Fruit fly (Drosophila melanogaster) whole organism, embryonic: ENCODE measurements around the gene CG34453.

Source experiments
- Aef1 ChIP-seq: fragments of 200-800 bp; sonication (Bioruptor generic); IDR thresholded peaks from 3 replicates; pipeline ENCODE4 v1.3.6; 2022; ENCODE audit warnings: missing biosample characterization, missing genetic modification characterization
- Bgb ChIP-seq: fragments of 200-800 bp; sonication (Bioruptor generic); IDR thresholded peaks from 2 replicates; pipeline ENCODE4 v1.3.6; 2022; ENCODE audit warnings: missing biosample characterization, missing genetic modification characterization; ENCODE audit not compliant: partially characterized antibody
- CG10321 ChIP-seq: fragments of 200-800 bp; sonication (Bioruptor generic); IDR thresholded peaks from 2 replicates; pipeline ENCODE4 v1.3.6; 2022; ENCODE audit warnings: missing biosample characterization, missing genetic modification characterization
- CG11504 ChIP-seq: fragments of 200-800 bp; sonication (Bioruptor generic); optimal IDR thresholded peaks from 3 replicates; lab custom pipeline; 2019; ENCODE audit warnings: missing biosample characterization, mild to moderate bottlenecking, missing genetic modification characterization, moderate library complexity
- CG12299 ChIP-seq: fragments of 200-800 bp; sonication (Bioruptor generic); optimal IDR thresholded peaks from 2 replicates; lab custom pipeline; 2018; ENCODE audit warnings: missing biosample characterization, mild to moderate bottlenecking, missing genetic modification characterization
- CG12769 ChIP-seq: fragments of 200-800 bp; sonication (Bioruptor generic); optimal IDR thresholded peaks from 2 replicates; lab custom pipeline; 2019; ENCODE audit warnings: missing biosample characterization, mild to moderate bottlenecking, missing genetic modification characterization, moderate library complexity
- CG2199 ChIP-seq: fragments of 200-800 bp; sonication (Bioruptor generic); IDR thresholded peaks from 3 replicates; pipeline ENCODE4 v1.3.6; 2022; ENCODE audit warnings: missing biosample characterization, missing genetic modification characterization
- CG34224 ChIP-seq: fragments of 200-800 bp; sonication (Bioruptor generic); IDR thresholded peaks from 3 replicates; pipeline ENCODE4 v1.3.6; 2022; ENCODE audit warnings: missing biosample characterization, missing genetic modification characterization; ENCODE audit not compliant: partially characterized antibody
- CG3995 ChIP-seq: fragments of 200-800 bp; sonication (Bioruptor generic); optimal IDR thresholded peaks from 3 replicates; lab custom pipeline; 2016; ENCODE audit warnings: missing biosample characterization, missing genetic modification characterization
- CG5953 ChIP-seq: fragments of 200-800 bp; sonication (Bioruptor generic); IDR thresholded peaks from 2 replicates; pipeline ENCODE4 v1.3.6; 2022; ENCODE audit warnings: missing biosample characterization, missing genetic modification characterization
- CG6813 ChIP-seq: fragments of 200-800 bp; sonication (Bioruptor generic); optimal IDR thresholded peaks from 2 replicates; lab custom pipeline; 2017; ENCODE audit warnings: missing biosample characterization, missing genetic modification characterization, mild to moderate bottlenecking, moderate library complexity, missing genetic modification reagents
- CG7271 ChIP-seq: fragments of 200-800 bp; sonication (Bioruptor generic); optimal IDR thresholded peaks from 2 replicates; lab custom pipeline; 2018; ENCODE audit warnings: missing biosample characterization, mild to moderate bottlenecking, missing genetic modification characterization, moderate library complexity
- CG7556 ChIP-seq: fragments of 200-800 bp; sonication (Bioruptor generic); optimal IDR thresholded peaks from 2 replicates; lab custom pipeline; 2017; ENCODE audit warnings: missing biosample characterization, mild to moderate bottlenecking, missing genetic modification characterization
- Chrac-16 ChIP-seq: fragments of 200-800 bp; sonication (Bioruptor generic); optimal IDR thresholded peaks from 3 replicates; lab custom pipeline; 2016; ENCODE audit warnings: missing biosample characterization, missing genetic modification characterization
- CrebB ChIP-seq: fragments of 200-800 bp; sonication (Bioruptor generic); optimal IDR thresholded peaks from 3 replicates; lab custom pipeline; 2018; ENCODE audit warnings: missing biosample characterization, mild to moderate bottlenecking, missing genetic modification characterization
- Dbx ChIP-seq: fragments of 200-800 bp; sonication (Bioruptor generic); IDR thresholded peaks from 3 replicates; pipeline ENCODE4 v1.3.6; 2022; ENCODE audit warnings: missing biosample characterization, missing genetic modification characterization
- Deaf1 ChIP-seq: fragments of 200-800 bp; optimal IDR thresholded peaks from 3 replicates; lab custom pipeline; 2019; ENCODE audit warnings: missing biosample characterization, mild to moderate bottlenecking, missing genetic modification characterization, moderate library complexity
- Doc2 ChIP-seq: fragments of 200-800 bp; sonication (Bioruptor generic); IDR thresholded peaks from 2 replicates; pipeline ENCODE4 v1.3.6; 2022; ENCODE audit warnings: missing biosample characterization, missing genetic modification characterization
- Ets65A ChIP-seq: fragments of 200-800 bp; sonication (Bioruptor generic); peaks from one replicate; lab custom pipeline; 2016; ENCODE audit warnings: missing biosample characterization, missing genetic modification characterization
- HLH4C ChIP-seq: fragments of 200-800 bp; sonication (Bioruptor generic); IDR thresholded peaks from 3 replicates; pipeline ENCODE4 v1.3.6; 2022; ENCODE audit warnings: missing biosample characterization, missing genetic modification characterization; ENCODE audit not compliant: partially characterized antibody
- HLHmδ ChIP-seq: fragments of 200-800 bp; sonication (Bioruptor generic); optimal IDR thresholded peaks from 2 replicates; lab custom pipeline; 2018; ENCODE audit warnings: missing biosample characterization, mild to moderate bottlenecking, missing genetic modification characterization, moderate library complexity
- Jarid2 ChIP-seq: fragments of 200-800 bp; sonication (Bioruptor generic); optimal IDR thresholded peaks from 3 replicates; lab custom pipeline; 2017; ENCODE audit warnings: mild to moderate bottlenecking, missing biosample characterization, missing genetic modification reagents, missing genetic modification characterization
- Med ChIP-seq: fragments of 200-800 bp; sonication (Bioruptor generic); peaks from one replicate; lab custom pipeline; 2016; ENCODE audit warnings: missing biosample characterization, missing genetic modification characterization, mild to moderate bottlenecking, inconsistent platforms, moderate library complexity
- Mes4 ChIP-seq: fragments of 200-800 bp; sonication (Bioruptor generic); optimal IDR thresholded peaks from 2 replicates; lab custom pipeline; 2016; ENCODE audit warnings: missing biosample characterization, missing genetic modification characterization
- Nf-YC ChIP-seq: fragments of 200-800 bp; optimal IDR thresholded peaks from 3 replicates; lab custom pipeline; 2019; ENCODE audit warnings: missing biosample characterization, mild to moderate bottlenecking, missing genetic modification characterization, moderate library complexity
- Opbp ChIP-seq: fragments of 200-800 bp; sonication (Bioruptor generic); IDR thresholded peaks from 3 replicates; pipeline ENCODE4 v1.3.6; 2022; ENCODE audit warnings: missing biosample characterization, missing genetic modification characterization; ENCODE audit not compliant: partially characterized antibody
- Pdp1 ChIP-seq, 2 experiments: fragments of 200-800 bp; sonication (Bioruptor generic); optimal IDR thresholded peaks; 3 replicates each; lab custom pipeline; 2016; ENCODE audit warnings: missing biosample characterization in 2 of 2, missing genetic modification characterization in 2 of 2, mild to moderate bottlenecking in 1 of 2, moderate library complexity in 1 of 2
- Sox100B ChIP-seq: fragments of 200-800 bp; sonication (Bioruptor generic); optimal IDR thresholded peaks from 3 replicates; lab custom pipeline; 2018; ENCODE audit warnings: missing biosample characterization, mild to moderate bottlenecking, missing genetic modification characterization
- Trl ChIP-seq, 3 experiments: fragments of >200 bp in 2 of 3; fragments of 200-800 bp in 1 of 3; sonication (Bioruptor generic) in 1 of 3; optimal IDR thresholded peaks; 2 replicates in 1 of 3; 3 replicates in 2 of 3; lab custom pipeline; 2016 to 2017; ENCODE audit warnings: missing biosample characterization in 1 of 3, missing genetic modification characterization in 1 of 3
- ap ChIP-seq: fragments of 200-800 bp; sonication (Bioruptor generic); IDR thresholded peaks from 2 replicates; pipeline ENCODE4 v1.3.6; 2022; ENCODE audit warnings: missing biosample characterization, missing genetic modification characterization
- ara ChIP-seq: fragments of 200-800 bp; sonication (Bioruptor generic); IDR thresholded peaks from 2 replicates; pipeline ENCODE4 v1.3.6; 2022; ENCODE audit warnings: missing biosample characterization, missing genetic modification characterization
- ato ChIP-seq: fragments of 200-800 bp; sonication (Bioruptor generic); IDR thresholded peaks from 2 replicates; pipeline ENCODE4 v1.3.6; 2022; ENCODE audit warnings: missing biosample characterization, missing genetic modification characterization; ENCODE audit not compliant: partially characterized antibody
- bbx ChIP-seq: fragments of 200-800 bp; sonication (Bioruptor generic); IDR thresholded peaks from 2 replicates; pipeline ENCODE4 v1.3.6; 2022; ENCODE audit warnings: missing biosample characterization, missing genetic modification characterization; ENCODE audit not compliant: partially characterized antibody
- cg ChIP-seq: fragments of 200-800 bp; sonication (Bioruptor generic); optimal IDR thresholded peaks from 3 replicates; lab custom pipeline; 2019; ENCODE audit warnings: missing biosample characterization, mild to moderate bottlenecking, missing genetic modification characterization, moderate library complexity
- chm ChIP-seq: fragments of 200-800 bp; sonication (Bioruptor generic); IDR thresholded peaks from 2 replicates; pipeline ENCODE4 v1.3.6; 2022; ENCODE audit warnings: missing biosample characterization, missing genetic modification characterization
- fd96Cb ChIP-seq: fragments of 200-800 bp; sonication (Bioruptor generic); optimal IDR thresholded peaks from 2 replicates; lab custom pipeline; 2018; ENCODE audit warnings: missing biosample characterization, mild to moderate bottlenecking, missing genetic modification characterization, moderate library complexity
- gcm ChIP-seq: fragments of 200-800 bp; sonication (Bioruptor generic); optimal IDR thresholded peaks from 2 replicates; lab custom pipeline; 2019; ENCODE audit warnings: missing biosample characterization, mild to moderate bottlenecking, missing genetic modification characterization, moderate library complexity
- ken ChIP-seq: fragments of 200-800 bp; sonication (Bioruptor generic); IDR thresholded peaks from 3 replicates; pipeline ENCODE4 v1.3.6; 2022; ENCODE audit warnings: missing biosample characterization, missing genetic modification characterization
- nom ChIP-seq: fragments of 200-800 bp; sonication (Bioruptor generic); optimal IDR thresholded peaks from 2 replicates; lab custom pipeline; 2017; ENCODE audit warnings: missing biosample characterization, missing genetic modification characterization, mild to moderate bottlenecking, moderate library complexity, missing genetic modification reagents
- otp ChIP-seq: fragments of 200-800 bp; sonication (Bioruptor generic); IDR thresholded peaks from 3 replicates; pipeline ENCODE4, ENCODE4 v1.3.6; 2022; ENCODE audit warnings: missing biosample characterization, missing genetic modification characterization
- ranshi ChIP-seq: fragments of 200-800 bp; sonication (Bioruptor generic); IDR thresholded peaks from 2 replicates; pipeline ENCODE4 v1.3.6; 2022; ENCODE audit warnings: missing biosample characterization, missing genetic modification characterization
- sens-2 ChIP-seq: fragments of 200-800 bp; sonication (Bioruptor generic); IDR thresholded peaks from 2 replicates; pipeline ENCODE4 v1.3.6; 2022; ENCODE audit warnings: missing biosample characterization, missing genetic modification characterization
- so ChIP-seq: fragments of 200-800 bp; sonication (Bioruptor generic); IDR thresholded peaks from 3 replicates; pipeline ENCODE4 v1.3.6; 2022; ENCODE audit warnings: missing biosample characterization, missing genetic modification characterization
- sob ChIP-seq: fragments of 200-800 bp; sonication (Bioruptor generic); IDR thresholded peaks from 2 replicates; pipeline ENCODE4 v1.3.6; 2022; ENCODE audit warnings: missing biosample characterization, missing genetic modification characterization
- twi ChIP-seq: fragments of 200-800 bp; optimal IDR thresholded peaks from 2 replicates; lab custom pipeline; 2019; ENCODE audit warnings: missing biosample characterization, mild to moderate bottlenecking, missing genetic modification characterization, moderate library complexity
- zen2 ChIP-seq: fragments of 200-800 bp; sonication (Bioruptor generic); IDR thresholded peaks from 3 replicates; pipeline ENCODE4 v1.3.6; 2022; ENCODE audit warnings: missing biosample characterization, missing genetic modification characterization; ENCODE audit not compliant: partially characterized antibody
- zfh1 ChIP-seq: fragments of 200-800 bp; sonication (Bioruptor generic); IDR thresholded peaks from 3 replicates; pipeline ENCODE4 v1.3.6; 2022; ENCODE audit warnings: missing biosample characterization, missing genetic modification characterization

The CG34453 gene

DNA sequence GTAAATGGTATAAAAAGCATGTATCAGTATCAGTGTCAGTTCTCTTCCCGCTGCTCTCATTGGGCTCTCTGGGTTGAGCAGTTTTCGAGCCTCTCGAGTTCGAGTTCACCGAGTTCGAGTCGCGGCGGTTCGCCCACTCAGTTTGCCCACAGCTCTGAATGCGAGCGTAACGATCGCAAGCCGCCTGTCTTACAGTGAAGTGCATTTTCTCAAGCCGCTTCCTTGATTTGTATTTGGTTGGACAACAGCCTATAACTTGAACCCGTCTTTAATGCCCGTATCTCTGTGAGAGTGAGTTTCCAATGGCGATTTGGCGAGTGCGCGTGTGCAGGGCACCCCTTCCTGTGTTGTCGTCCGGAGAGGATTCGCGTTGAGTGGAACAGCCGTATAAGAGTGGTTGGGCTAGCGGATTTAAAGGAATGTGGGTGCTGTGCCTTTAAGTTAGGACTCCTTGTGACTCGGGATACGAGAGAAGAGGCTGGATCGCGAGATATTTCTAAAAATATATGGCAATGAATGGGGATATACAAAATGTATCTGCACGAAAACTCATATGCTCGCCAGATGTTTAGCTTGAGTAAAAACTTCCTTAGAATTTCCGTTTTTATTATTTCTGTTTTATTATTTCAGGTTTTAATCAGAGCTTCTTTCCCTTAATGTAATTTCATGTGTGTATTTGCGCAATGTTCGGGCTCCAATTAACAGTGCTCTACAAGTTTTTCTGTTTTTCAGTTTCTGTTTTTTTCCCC lies 38.5 kb upstream of the CG34453 start (continued):
- TF ChIP-seq CG7556 (GFP tag; lab: Kevin White, UChicago) = peak; percentile 3
- peak; percentile 64; the same call in 1 of the 2 replicates for TF ChIP-seq ato (GFP tag; lab: Robert Waterston, UW)
- TF ChIP-seq twi (tag; lab: Kevin White, UChicago) = peak; percentile 93
- TF ChIP-seq CG7271 = no peak
- TF ChIP-seq Aef1 (GFP tag; lab: Robert Waterston, UW) = no peak
- no peak for TF ChIP-seq ara
- peak; percentile 77 for TF ChIP-seq gcm (GFP tag; lab: Kevin White, UChicago)
- TF ChIP-seq Ets65A = no peak
- TF ChIP-seq Trl (optimal IDR thresholded peaks at IDR 0.05; lab: Kevin White, UChicago) = peak; percentile 88 to 91
- no peak for TF ChIP-seq Trl (GFP tag; optimal IDR thresholded peaks at IDR 0.05; lab: Kevin White, UChicago)
- peak; percentile 39; the same call in 1 of the 3 replicates for TF ChIP-seq HLH4C
- TF ChIP-seq Med (GFP tag; lab: Kevin White, UChicago) = peak; percentile 72
- peak; percentile 8 for TF ChIP-seq CG12299 (tag; lab: Kevin White, UChicago)
- TF ChIP-seq sob (GFP tag; lab: Robert Waterston, UW) = peak; percentile 31; the same call in 1 of the 2 replicates
- TF ChIP-seq zen2 (GFP tag; lab: Robert Waterston, UW) = peak; percentile 57; the same call in 2 of the 3 replicates
- TF ChIP-seq ken = no peak
- peak; percentile 13 for TF ChIP-seq Nf-YC (tag; lab: Kevin White, UChicago)
- peak; percentile 42; the same call in 1 of the 2 replicates for TF ChIP-seq CG5953
- no peak for TF ChIP-seq ap (GFP tag; lab: Robert Waterston, UW)
- no peak for TF ChIP-seq CG3995
- no peak for TF ChIP-seq Chrac-16
- TF ChIP-seq CG2199 (GFP tag; lab: Robert Waterston, UW) = peak; percentile 92; the same call in 2 of the 3 replicates
- peak; percentile 75 for TF ChIP-seq HLHmδ
- TF ChIP-seq Sox100B (GFP tag; lab: Kevin White, UChicago) = no peak
- peak; percentile 42; the same call in 1 of the 2 replicates for TF ChIP-seq sens-2 (GFP tag; lab: Robert Waterston, UW)
- 0 out of 3 replicates have a peak, but pooled peaks have one; percentile 28 for TF ChIP-seq Dbx
- no peak for TF ChIP-seq fd96Cb (tag; lab: Kevin White, UChicago)
- TF ChIP-seq CrebB (tag; lab: Kevin White, UChicago) = no peak
- no peak for TF ChIP-seq CG10321 (GFP tag; lab: Robert Waterston, UW)
- TF ChIP-seq bbx (GFP tag; lab: Robert Waterston, UW) = peak; percentile 78
- peak; percentile 53 for TF ChIP-seq CG34224 (GFP tag; lab: Robert Waterston, UW)
- peak; percentile 26; the same call in 1 of the 3 replicates for TF ChIP-seq so (GFP tag; lab: Robert Waterston, UW)
- no peak for TF ChIP-seq zfh1 (GFP tag; lab: Robert Waterston, UW)
- TF ChIP-seq Jarid2 (GFP tag; lab: Kevin White, UChicago) = peak; percentile 94
- TF ChIP-seq nom (GFP tag; lab: Kevin White, UChicago) = peak; percentile 43
- peak; percentile 25 for TF ChIP-seq cg (GFP tag; lab: Kevin White, UChicago)
- peak; percentile 3 for TF ChIP-seq CG11504
- no peak for TF ChIP-seq Pdp1 (GFP tag; optimal IDR thresholded peaks at IDR 0.05; lab: Kevin White, UChicago)
- TF ChIP-seq Deaf1 (tag; lab: Kevin White, UChicago) = peak; percentile 31
- peak; percentile 63; the same call in 1 of the 3 replicates for TF ChIP-seq Opbp
- TF ChIP-seq Mes4 (GFP tag; lab: Kevin White, UChicago) = no peak
- 0 out of 3 replicates have a peak, but pooled peaks have one; percentile 30 for TF ChIP-seq otp (GFP tag; lab: Robert Waterston, UW)
- peak; percentile 48 for TF ChIP-seq CG12769 (tag; lab: Kevin White, UChicago)
- TF ChIP-seq ranshi (GFP tag; lab: Robert Waterston, UW) = no peak
- peak; percentile 80 for TF ChIP-seq chm
- peak; percentile 76 for TF ChIP-seq Bgb (GFP tag; lab: Robert Waterston, UW)
- no peak for TF ChIP-seq Doc2 (GFP tag; lab: Robert Waterston, UW)
- no peak for TF ChIP-seq CG6813 (GFP tag; lab: Kevin White, UChicago)
